Worm (Caenorhabditis elegans) whole organism, young adult: ENCODE data around the gene egl-1.

Source experiments
- F10E7.11 ChIP-seq: sonication (generic microtip); optimal IDR thresholded peaks from 2 replicates; lab custom pipeline; 2017; ENCODE audit warnings: mild to moderate bottlenecking, missing genetic modification characterization, moderate library complexity, missing compliant biosample characterization
- F37B4.10 ChIP-seq: fragments of 200-800 bp; sonication (Bioruptor generic); IDR thresholded peaks from 2 replicates; pipeline ENCODE4 v1.3.6; 2022; ENCODE audit warnings: missing genetic modification characterization, missing compliant biosample characterization
- K11D2.4 ChIP-seq: fragments of 200-800 bp; sonication (Bioruptor generic); IDR thresholded peaks from 2 replicates; pipeline ENCODE4 v1.3.6; 2022; ENCODE audit warnings: missing genetic modification reagents, missing genetic modification characterization, missing compliant biosample characterization
- aptf-2 ChIP-seq: fragments of 200-800 bp; sonication (Bioruptor generic); conservative IDR thresholded peaks from 2 replicates; pipeline ENCODE4 v1.3.6; 2022; ENCODE audit warnings: missing genetic modification reagents, missing genetic modification characterization, missing compliant biosample characterization
- attf-3 ChIP-seq: fragments of 200-800 bp; sonication (Bioruptor generic); conservative IDR thresholded peaks from 2 replicates; pipeline ENCODE4 v1.3.6; 2022; ENCODE audit warnings: missing genetic modification reagents, missing genetic modification characterization, missing compliant biosample characterization
- dox-1 ChIP-seq: fragments of 200-800 bp; sonication (Bioruptor generic); IDR thresholded peaks from 2 replicates; pipeline ENCODE4 v1.3.6; 2022; ENCODE audit warnings: missing genetic modification reagents, missing genetic modification characterization, missing compliant biosample characterization
- egl-44 ChIP-seq: fragments of 200-800 bp; sonication (Bioruptor generic); IDR thresholded peaks from 2 replicates; pipeline ENCODE4 v1.3.6; 2022; ENCODE audit warnings: missing genetic modification reagents, missing genetic modification characterization, missing compliant biosample characterization
- egrh-3 ChIP-seq: fragments of 200-800 bp; sonication (Bioruptor generic); IDR thresholded peaks from 2 replicates; pipeline ENCODE4 v1.3.6; 2022; ENCODE audit warnings: missing genetic modification reagents, missing genetic modification characterization, missing compliant biosample characterization
- gei-17 ChIP-seq: fragments of 200-800 bp; sonication (Bioruptor generic); optimal IDR thresholded peaks from 2 replicates; lab custom pipeline; 2018; ENCODE audit warnings: mild to moderate bottlenecking, missing genetic modification characterization, missing compliant biosample characterization
- hmg-20 ChIP-seq: fragments of 200-800 bp; sonication (Bioruptor generic); IDR thresholded peaks from 2 replicates; pipeline ENCODE4 v1.3.6; 2022; ENCODE audit warnings: missing genetic modification reagents, missing genetic modification characterization, missing compliant biosample characterization
- let-607 ChIP-seq, 2 experiments: fragments of 200-800 bp in 1 of 2; sonication (Bioruptor generic) in 1 of 2; sonication (generic microtip) in 1 of 2; optimal IDR thresholded peaks; 2 replicates each; lab custom pipeline; 2016 to 2018; ENCODE audit warnings: mild to moderate bottlenecking in 2 of 2, missing compliant biosample characterization in 2 of 2, missing genetic modification characterization in 2 of 2, moderate library complexity in 2 of 2, missing genotype in 1 of 2
- lin-26 ChIP-seq: fragments of 200-800 bp; sonication (Bioruptor generic); IDR thresholded peaks from 2 replicates; pipeline ENCODE4 v1.3.6; 2022; ENCODE audit warnings: missing genetic modification reagents, missing genetic modification characterization, missing compliant biosample characterization
- lin-54 ChIP-seq: fragments of 200-800 bp; sonication (Bioruptor generic); optimal IDR thresholded peaks from 2 replicates; lab custom pipeline; 2018; ENCODE audit warnings: mild to moderate bottlenecking, missing genetic modification characterization, missing compliant biosample characterization
- madf-3 ChIP-seq: fragments of 200-800 bp; sonication (Bioruptor generic); IDR thresholded peaks from 2 replicates; pipeline ENCODE4 v1.3.6; 2022; ENCODE audit warnings: missing genetic modification reagents, missing genetic modification characterization, missing compliant biosample characterization
- madf-8 ChIP-seq: fragments of 200-800 bp; sonication (Bioruptor generic); conservative IDR thresholded peaks from 2 replicates; pipeline ENCODE4 v1.3.6; 2022; ENCODE audit warnings: missing genetic modification reagents, missing genetic modification characterization, missing compliant biosample characterization
- mcd-1 ChIP-seq: fragments of 200-800 bp; sonication (Bioruptor generic); IDR thresholded peaks from 2 replicates; pipeline ENCODE4 v1.3.6; 2022; ENCODE audit warnings: missing genetic modification reagents, missing genetic modification characterization, missing compliant biosample characterization
- nfya-1 ChIP-seq: sonication (generic microtip); optimal IDR thresholded peaks from 2 replicates; lab custom pipeline; 2017; ENCODE audit warnings: antibody characterized with exemption, missing compliant biosample characterization, missing genetic modification characterization, borderline replicate concordance; ENCODE audit not compliant: insufficient read depth
- nhr-80 ChIP-seq: sonication (generic microtip); optimal IDR thresholded peaks from 2 replicates; lab custom pipeline; 2016; ENCODE audit warnings: missing genetic modification characterization, missing compliant biosample characterization
- nhr-90 ChIP-seq: sonication (generic microtip); optimal IDR thresholded peaks from 2 replicates; lab custom pipeline; 2016; ENCODE audit warnings: missing genotype, mild to moderate bottlenecking, missing genetic modification characterization, missing compliant biosample characterization
- sdz-38 ChIP-seq: sonication (generic microtip); optimal IDR thresholded peaks from 2 replicates; lab custom pipeline; 2016; ENCODE audit warnings: missing genotype, missing genetic modification characterization, missing compliant biosample characterization
- sea-2 ChIP-seq: fragments of 200-800 bp; sonication (Bioruptor generic); IDR thresholded peaks from 2 replicates; pipeline ENCODE4 v1.3.6; 2022; ENCODE audit warnings: missing genetic modification characterization, missing compliant biosample characterization
- snpc-4 ChIP-seq, 5 experiments: fragments of 150-350 bp in 1 of 5; sonication (generic microtip) in 4 of 5; optimal IDR thresholded peaks; 2 replicates each; lab custom pipeline; 2014 to 2018; ENCODE audit warnings: missing genetic modification characterization in 5 of 5, missing biosample characterization in 3 of 5, antibody characterized with exemption in 2 of 5, mild to moderate bottlenecking in 2 of 5, missing compliant biosample characterization in 2 of 5, missing genotype in 2 of 5, moderate library complexity in 2 of 5, missing genetic modification reagents in 1 of 5
- tlf-1 ChIP-seq: fragments of 200-800 bp; sonication (Bioruptor generic); optimal IDR thresholded peaks from 2 replicates; lab custom pipeline; 2018; ENCODE audit warnings: mild to moderate bottlenecking, missing genetic modification characterization, missing compliant biosample characterization
- unc-62 ChIP-seq: fragments of 150-350 bp; optimal IDR thresholded peaks from 2 replicates; lab custom pipeline; 2014; ENCODE audit warnings: missing biosample characterization, missing genetic modification reagents, missing genetic modification characterization
- zfh-2 ChIP-seq: fragments of 200-800 bp; sonication (Bioruptor generic); conservative IDR thresholded peaks from 2 replicates; pipeline ENCODE4 v1.3.6; 2022; ENCODE audit warnings: missing genetic modification reagents, missing genetic modification characterization, missing compliant biosample characterization
- ztf-26 ChIP-seq: sonication (generic microtip); optimal IDR thresholded peaks from 2 replicates; lab custom pipeline; 2017; ENCODE audit warnings: missing genetic modification characterization, missing compliant biosample characterization
- ztf-6 ChIP-seq: fragments of 200-800 bp; sonication (Bioruptor generic); IDR thresholded peaks from 2 replicates; pipeline ENCODE4 v1.3.6; 2022; ENCODE audit warnings: missing genetic modification reagents, missing genetic modification characterization, missing compliant biosample characterization

egl-1 gene

DNA sequence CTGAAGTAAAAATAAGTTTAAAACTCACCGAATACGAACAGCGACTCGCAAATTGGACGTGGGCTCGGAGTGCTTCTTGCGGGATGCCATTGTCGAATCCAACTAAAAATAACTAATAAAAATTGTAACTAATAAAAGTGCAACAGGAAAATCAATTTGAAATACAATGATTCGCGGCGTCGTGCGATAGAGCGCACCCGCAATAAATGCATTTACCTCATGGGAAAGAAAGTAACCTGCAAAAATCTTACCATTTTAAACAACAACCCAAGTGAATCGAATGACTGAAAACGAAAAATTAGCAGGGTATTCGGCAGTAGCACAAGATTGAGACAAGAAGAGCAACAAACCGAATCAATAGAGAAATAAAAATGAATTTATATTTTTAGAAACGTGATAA, 24.5 kb upstream of the egl-1 start, which contains the start of gene bmk-1 (continued):
- TF ChIP-seq F37B4.10 (no peak), aptf-2 (GFP tag; lab: Robert Waterston, UW) (0 out of 2 replicates have a peak, but pooled peaks have one; percentile 36), ztf-6 (no peak), ztf-26 (no peak), mcd-1 (peak; percentile 6; the same call in 1 of the 2 replicates)
- TF ChIP-seq, all 124 proteins: peak for 4

ce11 chrV:14449397-14449796, 17.2 kb upstream of the egl-1 start, which contains the start of gene F23B12.7:
F23B12.7 (plus strand) TSS chrV:14449697.
- TF ChIP-seq sea-2 (GFP tag; lab: Robert Waterston, UW) (no peak), K11D2.4 (no peak), lin-26 (GFP tag; lab: Robert Waterston, UW) (no peak), egl-44 (GFP tag; lab: Robert Waterston, UW) (no peak), let-607 (tag; optimal IDR thresholded peaks at IDR 0.05; lab: Kevin White, UChicago) (no peak), gei-17 (no peak), nhr-90 (tag; lab: Kevin White, UChicago) (no peak)
- TF ChIP-seq, all 124 proteins: peak for 0

ce11 chrV:14448669-14449068, 16.5 kb upstream of the egl-1 start:
- TF ChIP-seq ztf-26 (peak; percentile 25), egrh-3 (no peak)
- TF ChIP-seq, all 124 proteins: peak for 1

- TF ChIP-seq unc-62 (GFP tag; lab: Kevin White, UChicago), result no peak
- TF ChIP-seq nhr-80 (tag; lab: Kevin White, UChicago), result peak; percentile 78
- TF ChIP-seq tlf-1 (GFP tag; lab: Kevin White, UChicago), result no peak
- TF ChIP-seq snpc-4 (GFP tag; optimal IDR thresholded peaks at IDR 0.05; lab: Kevin White, UChicago), result no peak
- peak in 1 of 4 experiments; percentile 6 for TF ChIP-seq snpc-4 (tag; optimal IDR thresholded peaks at IDR 0.05; lab: Kevin White, UChicago)
- no peak for TF ChIP-seq F10E7.11 (tag; lab: Kevin White, UChicago)
- no peak for TF ChIP-seq madf-8 (GFP tag; lab: Robert Waterston, UW)
- peak; percentile 89 for TF ChIP-seq attf-3 (GFP tag; lab: Robert Waterston, UW)
- TF ChIP-seq sdz-38 (tag; lab: Kevin White, UChicago), result no peak
- TF ChIP-seq nfya-1 (tag; lab: Kevin White, UChicago), result no peak
- TF ChIP-seq let-607 (tag; optimal IDR thresholded peaks at IDR 0.05; lab: Kevin White, UChicago), result no peak
These were observed 15.1 kb upstream of the egl-1 start, which contains the start of the genes dlat-1 and fntb-1 for ce11 chrV:14447240-14447763. dlat-1 (minus strand) TSS chrV:14447290. fntb-1 (plus strand) TSS chrV:14447651.

DNA sequence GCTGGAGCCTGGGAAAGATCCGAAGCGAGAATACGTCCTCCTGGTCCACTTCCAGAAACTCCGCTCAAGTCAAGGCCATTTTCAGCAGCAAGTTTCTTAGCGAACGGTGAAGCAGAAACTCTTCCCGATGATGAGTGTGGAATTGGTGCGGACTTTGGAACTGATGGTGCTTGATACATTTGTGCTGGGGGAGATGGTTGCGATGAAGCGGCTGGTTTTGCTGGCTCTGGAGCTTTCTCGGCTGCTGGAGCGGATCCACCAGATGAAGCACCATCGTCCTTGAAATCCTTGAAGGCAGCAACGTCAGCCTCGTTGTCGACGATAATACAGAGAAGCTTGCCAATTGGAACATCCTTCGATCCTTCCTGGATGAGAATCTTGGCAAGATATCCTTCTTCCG, 14.3 kb upstream of the egl-1 start:
- TF ChIP-seq zfh-2 (GFP tag; lab: Robert Waterston, UW), result peak; percentile 56; the same call in 1 of the 2 replicates
- no peak for TF ChIP-seq hmg-20 (GFP tag; lab: Robert Waterston, UW)

ce11 chrV:14440841-14441240, 8.7 kb upstream of the egl-1 start, which contains the start of gene F23B12.4:
F23B12.4 (plus strand) TSS chrV:14441141.
- TF ChIP-seq madf-3 (GFP tag; lab: Robert Waterston, UW) (no peak), lin-54 (GFP tag; lab: Kevin White, UChicago) (no peak), zfh-2 (GFP tag; lab: Robert Waterston, UW) (no peak), dox-1 (no peak)
